Fruit fly (Drosophila melanogaster): ENCODE measurements around the gene CG13040.

- no peak for TF ChIP-seq CG7101 (tag; optimal IDR thresholded peaks at IDR 0.05)
- no peak for TF ChIP-seq tj (GFP tag; optimal IDR thresholded peaks at IDR 0.05)
- no peak for TF ChIP-seq Clk (GFP tag; optimal IDR thresholded peaks at IDR 0.05)
- no peak for TF ChIP-seq toe (GFP tag; optimal IDR thresholded peaks at IDR 0.05)
- TF ChIP-seq kay (GFP tag; ENCODE audit: borderline replicate concordance) = no peak
- no peak for TF ChIP-seq CG12768 (GFP tag; optimal IDR thresholded peaks at IDR 0.05)
- no peak for TF ChIP-seq CG5204 (GFP tag; optimal IDR thresholded peaks at IDR 0.05)
- TF ChIP-seq Crg-1 (GFP tag; optimal IDR thresholded peaks at IDR 0.05) = no peak
- TF ChIP-seq bab1 (GFP tag; optimal IDR thresholded peaks at IDR 0.05) = no peak
- no peak for TF ChIP-seq cic (GFP tag; optimal IDR thresholded peaks at IDR 0.05)
- no peak for TF ChIP-seq pad (GFP tag; optimal IDR thresholded peaks at IDR 0.05)
- TF ChIP-seq CG7045 (GFP tag; optimal IDR thresholded peaks at IDR 0.05) = no peak
- TF ChIP-seq Hr96 (GFP tag; optimal IDR thresholded peaks at IDR 0.05) = no peak
These were observed 51.1 kb downstream of the CG13040 start for dm6 chr3L:16275391-16276017.

All from whole organism, adult.